Worm (Caenorhabditis elegans) whole organism, L4 larva: Measurements from ENCODE around the gene R11G1.11.

Experiments
- F10B5.3 ChIP-seq: sonication (generic microtip); optimal IDR thresholded peaks from 2 replicates; lab custom pipeline; 2016; ENCODE audit warnings: mild to moderate bottlenecking, missing genetic modification characterization, missing compliant biosample characterization
- T20F7.1 ChIP-seq: fragments of 200-800 bp; sonication (Bioruptor generic); optimal IDR thresholded peaks from 2 replicates; lab custom pipeline; 2018; ENCODE audit warnings: mild to moderate bottlenecking, missing genetic modification characterization, missing compliant biosample characterization
- ZK546.5 ChIP-seq, 2 experiments: sonication (generic microtip); optimal IDR thresholded peaks; 2 replicates each; lab custom pipeline; 2017; ENCODE audit warnings: missing biosample characterization in 2 of 2, missing genetic modification characterization in 2 of 2
- aha-1 ChIP-seq: fragments of 150-350 bp; peaks from one replicate; lab custom pipeline; 2014; ENCODE audit warnings: missing biosample characterization, missing genetic modification characterization
- arid-1 ChIP-seq: fragments of 200-800 bp; sonication (Bioruptor generic); conservative IDR thresholded peaks from 2 replicates; pipeline ENCODE4 v1.3.6; 2022; ENCODE audit warnings: missing genetic modification reagents, missing genetic modification characterization, missing compliant biosample characterization
- ceh-44 ChIP-seq: fragments of 200-800 bp; sonication (Bioruptor generic); IDR thresholded peaks from 2 replicates; pipeline ENCODE4 v1.3.6; 2022; ENCODE audit warnings: missing genetic modification reagents, missing genetic modification characterization, missing compliant biosample characterization
- ces-1 ChIP-seq: fragments of 150-350 bp; sonication (generic microtip); optimal IDR thresholded peaks from 4 replicates; lab custom pipeline; 2014; ENCODE audit warnings: missing biosample characterization, missing genetic modification reagents, missing genetic modification characterization
- dmd-6 ChIP-seq: fragments of 200-800 bp; sonication (Bioruptor generic); IDR thresholded peaks from 2 replicates; pipeline ENCODE4 v1.3.6; 2022; ENCODE audit warnings: missing genetic modification reagents, missing genetic modification characterization, missing compliant biosample characterization
- dpl-1 ChIP-seq: fragments of 150-350 bp; optimal IDR thresholded peaks from 2 replicates; lab custom pipeline; 2014; ENCODE audit warnings: missing biosample characterization, missing genetic modification reagents, missing genetic modification characterization
- dve-1 ChIP-seq: sonication (generic microtip); optimal IDR thresholded peaks from 2 replicates; lab custom pipeline; 2017; ENCODE audit warnings: antibody characterized with exemption, mild to moderate bottlenecking, missing genetic modification characterization, missing compliant biosample characterization; ENCODE audit not compliant: insufficient read depth
- hif-1 ChIP-seq, 2 experiments: sonication (generic microtip); optimal IDR thresholded peaks; 2 replicates each; lab custom pipeline; 2016 to 2017; ENCODE audit warnings: missing compliant biosample characterization in 2 of 2, missing genetic modification characterization in 2 of 2, missing genetic modification reagents in 2 of 2, missing genotype in 2 of 2, mild to moderate bottlenecking in 1 of 2
- hlh-11 ChIP-seq: fragments of 200-800 bp; sonication (Bioruptor generic); optimal IDR thresholded peaks from 2 replicates; lab custom pipeline; 2018; ENCODE audit warnings: mild to moderate bottlenecking, missing genetic modification characterization, missing compliant biosample characterization
- hlh-30 ChIP-seq: sonication (generic microtip); optimal IDR thresholded peaks from 2 replicates; lab custom pipeline; 2017; ENCODE audit warnings: antibody characterized with exemption, mild to moderate bottlenecking, missing genetic modification characterization, missing compliant biosample characterization; ENCODE audit not compliant: insufficient read depth
- hmg-1.1 ChIP-seq: fragments of 200-800 bp; sonication (Bioruptor generic); IDR thresholded peaks from 2 replicates; pipeline ENCODE4 v1.3.6; 2022; ENCODE audit warnings: missing genetic modification reagents, missing genetic modification characterization, missing compliant biosample characterization
- jun-1 ChIP-seq: fragments of 150-350 bp; optimal IDR thresholded peaks from 2 replicates; lab custom pipeline; 2014; ENCODE audit warnings: missing biosample characterization, missing genetic modification reagents, missing genetic modification characterization
- lin-13 ChIP-seq: fragments of 150-350 bp; optimal IDR thresholded peaks from 2 replicates; lab custom pipeline; 2014; ENCODE audit warnings: missing biosample characterization, missing genetic modification reagents, missing genetic modification characterization
- lin-38 ChIP-seq: fragments of 200-800 bp; sonication (Bioruptor generic); IDR thresholded peaks from 2 replicates; pipeline ENCODE4 v1.3.6; 2022; ENCODE audit warnings: missing genetic modification reagents, missing genetic modification characterization, missing compliant biosample characterization
- lin-39 ChIP-seq: fragments of 150-350 bp; optimal IDR thresholded peaks from 2 replicates; lab custom pipeline; 2014; ENCODE audit warnings: missing biosample characterization, missing genetic modification reagents, missing genetic modification characterization
- lsy-2 ChIP-seq, 2 experiments: fragments of 150-350 bp in 1 of 2; sonication (generic microtip) in 1 of 2; optimal IDR thresholded peaks; 2 replicates each; lab custom pipeline; 2014 to 2017; ENCODE audit warnings: missing biosample characterization in 2 of 2, missing genetic modification characterization in 2 of 2
- mdl-1 ChIP-seq, 2 experiments: fragments of 150-350 bp in 1 of 2; sonication (generic microtip) in 1 of 2; optimal IDR thresholded peaks; 2 replicates each; lab custom pipeline; 2014 to 2017; ENCODE audit warnings: missing biosample characterization in 2 of 2, missing genetic modification characterization in 2 of 2
- mep-1 ChIP-seq: fragments of 150-350 bp; sonication (generic microtip); optimal IDR thresholded peaks from 3 replicates; lab custom pipeline; 2014; ENCODE audit warnings: missing biosample characterization, missing genetic modification characterization
- mxl-3 ChIP-seq: fragments of 200-800 bp; sonication (Bioruptor generic); optimal IDR thresholded peaks from 2 replicates; lab custom pipeline; 2018; ENCODE audit warnings: mild to moderate bottlenecking, missing genetic modification characterization, missing compliant biosample characterization
- nhr-11 ChIP-seq: fragments of 150-350 bp; optimal IDR thresholded peaks from 2 replicates; lab custom pipeline; 2014; ENCODE audit warnings: missing biosample characterization, missing genetic modification characterization
- nhr-28 ChIP-seq: fragments of 150-350 bp; optimal IDR thresholded peaks from 2 replicates; lab custom pipeline; 2014; ENCODE audit warnings: missing biosample characterization, missing genetic modification characterization
- nhr-6 ChIP-seq: fragments of 150-350 bp; optimal IDR thresholded peaks from 2 replicates; lab custom pipeline; 2014; ENCODE audit warnings: missing biosample characterization, missing genetic modification characterization
- nhr-76 ChIP-seq: fragments of 150-350 bp; optimal IDR thresholded peaks from 2 replicates; lab custom pipeline; 2014; ENCODE audit warnings: missing biosample characterization, missing genetic modification characterization
- nhr-77 ChIP-seq: fragments of 150-350 bp; optimal IDR thresholded peaks from 2 replicates; lab custom pipeline; 2014; ENCODE audit warnings: missing biosample characterization, missing genetic modification characterization
- pqm-1 ChIP-seq: sonication (generic microtip); optimal IDR thresholded peaks from 2 replicates; lab custom pipeline; 2017; ENCODE audit warnings: missing biosample characterization, missing genetic modification characterization
- rbr-2 ChIP-seq: sonication (generic microtip); optimal IDR thresholded peaks from 2 replicates; lab custom pipeline; 2016; ENCODE audit warnings: missing genotype, missing genetic modification characterization, missing compliant biosample characterization
- set-16 ChIP-seq: fragments of 200-800 bp; sonication (Bioruptor generic); IDR thresholded peaks from 2 replicates; pipeline ENCODE4 v1.3.6; 2022; ENCODE audit warnings: missing genetic modification reagents, missing genetic modification characterization, missing compliant biosample characterization
- tra-1 ChIP-seq: fragments of 200-800 bp; sonication (Bioruptor generic); IDR thresholded peaks from 2 replicates; pipeline ENCODE4 v1.3.6; 2022; ENCODE audit warnings: missing genetic modification reagents, missing genetic modification characterization, missing compliant biosample characterization
- unc-130 ChIP-seq: sonication (generic microtip); optimal IDR thresholded peaks from 2 replicates; lab custom pipeline; 2016; ENCODE audit warnings: missing genetic modification reagents, missing genetic modification characterization, missing compliant biosample characterization
- unc-39 ChIP-seq: sonication (generic microtip); optimal IDR thresholded peaks from 2 replicates; lab custom pipeline; 2017; ENCODE audit warnings: missing biosample characterization, missing genetic modification characterization
- unc-62 ChIP-seq, 3 experiments: fragments of 150-350 bp in 1 of 3; sonication (generic microtip); optimal IDR thresholded peaks in 2 of 3; peaks in 1 of 3; 1 replicate in 1 of 3; 2 replicates in 2 of 3; lab custom pipeline; 2014 to 2017; ENCODE audit warnings: missing biosample characterization in 3 of 3, missing genetic modification characterization in 3 of 3, missing genetic modification reagents in 3 of 3, missing genotype in 1 of 3

Gene R11G1.11

ce11 chrX:3671998-3672397 is 17.3 kb downstream of the R11G1.11 start, which contains the start of gene C02F12.5:
Gene C02F12.5, minus strand, starts transcription at chrX:3672098.
- TF ChIP-seq hif-1 (tag; optimal IDR thresholded peaks at IDR 0.05; lab: Kevin White, UChicago) (peak in 1 of 2 experiments; percentile 30), lin-38 (GFP tag; lab: Robert Waterston, UW) (no peak)

DNA sequence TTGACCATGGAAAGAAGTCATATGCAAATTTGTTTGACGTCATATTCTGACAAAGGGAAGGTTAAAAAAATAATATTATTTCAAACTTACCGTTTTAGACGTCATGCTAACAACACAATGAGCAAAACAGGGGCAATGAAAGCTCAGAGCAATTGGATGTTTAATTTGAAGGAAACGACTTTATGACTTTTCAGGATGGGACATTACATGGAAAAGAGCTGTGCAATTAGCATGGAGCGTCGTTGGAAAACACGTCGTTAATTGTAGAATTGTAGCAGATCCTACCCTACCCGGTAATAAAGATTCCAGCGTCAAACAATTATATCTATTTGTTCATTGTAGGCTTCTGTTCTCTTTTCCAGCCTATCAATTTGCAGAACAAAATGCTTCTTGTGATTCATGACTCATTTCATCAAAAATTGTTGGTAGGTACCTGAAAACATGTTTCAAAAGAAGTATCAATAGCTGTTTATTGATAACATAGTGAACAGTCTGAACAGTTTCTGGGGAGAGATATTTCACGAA is 18.9 kb downstream of the R11G1.11 start, which contains the start of gene ceh-63:
Gene ceh-63, minus strand, starts transcription at position 475 of the 525 bp plus-strand sequence.
- no peak for TF ChIP-seq F10B5.3 (tag; lab: Kevin White, UChicago)
- TF ChIP-seq tra-1 (GFP tag; lab: Robert Waterston, UW), result no peak
- TF ChIP-seq unc-39 (tag; lab: Kevin White, UChicago), result no peak
- TF ChIP-seq aha-1, result peak; percentile 65
- no peak for TF ChIP-seq unc-130 (GFP tag; lab: Kevin White, UChicago)
- TF ChIP-seq lin-13 (GFP tag; lab: Kevin White, UChicago), result no peak
- no peak for TF ChIP-seq arid-1 (GFP tag; lab: Robert Waterston, UW)
- TF ChIP-seq ceh-44 (GFP tag; lab: Robert Waterston, UW), result no peak

- TF ChIP-seq T20F7.1 (GFP tag; lab: Kevin White, UChicago), result no peak
- no peak for TF ChIP-seq nhr-76
- TF ChIP-seq arid-1 (GFP tag; lab: Robert Waterston, UW), result no peak
- TF ChIP-seq hlh-30, result peak; percentile 81
- TF ChIP-seq dpl-1 (GFP tag; lab: Kevin White, UChicago), result peak; percentile 35
- peak; percentile 74 for TF ChIP-seq mxl-3
- peak; percentile 83 for TF ChIP-seq hlh-11
- peak; percentile 9 for TF ChIP-seq pqm-1 (tag; lab: Kevin White, UChicago)
- TF ChIP-seq unc-62 (GFP tag; optimal IDR thresholded peaks at IDR 0.05 in 1 of 2; lab: Kevin White, UChicago), result peak in 1 of 2 experiments; percentile 82
- no peak for TF ChIP-seq unc-62 (tag; optimal IDR thresholded peaks at IDR 0.05; lab: Kevin White, UChicago)
- no peak for TF ChIP-seq unc-130 (GFP tag; lab: Kevin White, UChicago)
- no peak for TF ChIP-seq jun-1 (tag; lab: Kevin White, UChicago)
- peak; percentile 47; the same call in 1 of the 2 replicates for TF ChIP-seq dmd-6 (GFP tag; lab: Robert Waterston, UW)
- peak; percentile 51 for TF ChIP-seq dve-1
- TF ChIP-seq ces-1 (GFP tag; lab: Kevin White, UChicago), result no peak
- peak in 1 of 2 experiments; percentile 48 for TF ChIP-seq lsy-2 (tag; optimal IDR thresholded peaks at IDR 0.05; lab: Kevin White, UChicago)
- TF ChIP-seq nhr-6 (tag; lab: Kevin White, UChicago), result peak; percentile 32
- peak; percentile 27; the same call in 1 of the 2 replicates for TF ChIP-seq set-16 (GFP tag; lab: Robert Waterston, UW)
- no peak for TF ChIP-seq lin-39 (tag; lab: Kevin White, UChicago)
- TF ChIP-seq ZK546.5 (tag; optimal IDR thresholded peaks at IDR 0.05; lab: Kevin White, UChicago), result no peak
- TF ChIP-seq mdl-1 (tag; optimal IDR thresholded peaks at IDR 0.05; lab: Kevin White, UChicago), result peak in 1 of 2 experiments; percentile 32
- peak; percentile 13 for TF ChIP-seq nhr-11 (tag; lab: Kevin White, UChicago)
- TF ChIP-seq hif-1 (tag; optimal IDR thresholded peaks at IDR 0.05; lab: Kevin White, UChicago), result peak in 1 of 2 experiments; percentile 32
- TF ChIP-seq hmg-1.1 (GFP tag; lab: Robert Waterston, UW), result peak; percentile 57; the same call in 1 of the 2 replicates
- TF ChIP-seq nhr-77 (tag; lab: Kevin White, UChicago), result peak; percentile 35
- peak; percentile 60 for TF ChIP-seq mep-1 (tag; lab: Kevin White, UChicago)
- peak; percentile 16 for TF ChIP-seq rbr-2
- peak; percentile 84 for TF ChIP-seq nhr-28 (tag; lab: Kevin White, UChicago)
- peak; percentile 64 for TF ChIP-seq lin-38 (GFP tag; lab: Robert Waterston, UW)
These were observed 23.9 kb downstream of the R11G1.11 start, which contains the start of gene tag-52 for ce11 chrX:3678507-3679175. Gene tag-52, minus strand, starts transcription at chrX:3678557.
